In genomic region chrX:14751911-14752310, ce11 we compare ENCODE assay signal across 2 worm cellular contexts.
A peak's percentile ranks its signal among the peaks of the same experiment; 100 is the strongest.
TF ChIP-seq lines count a peak whose summit lies in the region.

TSS of gene C05G5.3 (minus strand) at chrX:14752011.

TF ChIP-seq in whole organism, L1 larva, 84 proteins besides CTCF, POLR2A, EP300 and RAD21:
- TF ChIP-seq blmp-1 (tag; optimal IDR thresholded peaks at IDR 0.05; lab: Kevin White, UChicago) (no peak), dpl-1 (GFP tag; optimal IDR thresholded peaks at IDR 0.05; lab: Kevin White, UChicago) (no peak), fos-1 (tag; optimal IDR thresholded peaks at IDR 0.05; lab: Kevin White, UChicago) (no peak), fkh-10 (GFP tag; optimal IDR thresholded peaks at IDR 0.05; lab: Kevin White, UChicago) (no peak), lin-14 (GFP tag; optimal IDR thresholded peaks at IDR 0.05; lab: Kevin White, UChicago) (no peak), Y116A8C.19 (tag; optimal IDR thresholded peaks at IDR 0.05; lab: Kevin White, UChicago; ENCODE audit: borderline replicate concordance) (no peak), fkh-8 (tag; optimal IDR thresholded peaks at IDR 0.05; lab: Kevin White, UChicago) (peak; percentile 40), unc-86 (tag; optimal IDR thresholded peaks at IDR 0.05; lab: Kevin White, UChicago) (no peak), tbx-2 (tag; optimal IDR thresholded peaks at IDR 0.05; lab: Kevin White, UChicago) (no peak), efl-3 (GFP tag; optimal IDR thresholded peaks at IDR 0.05; lab: Kevin White, UChicago) (no peak), aha-1 (tag; optimal IDR thresholded peaks at IDR 0.05; lab: Kevin White, UChicago) (no peak), dsc-1 (tag; optimal IDR thresholded peaks at IDR 0.05; lab: Kevin White, UChicago) (peak; percentile 29), rnt-1 (tag; optimal IDR thresholded peaks at IDR 0.05; lab: Kevin White, UChicago) (no peak), nhr-20 (tag; optimal IDR thresholded peaks at IDR 0.05; lab: Kevin White, UChicago) (no peak)

TF ChIP-seq in whole organism, young adult, 124 proteins besides CTCF, POLR2A, EP300 and RAD21:
- TF ChIP-seq nfyb-1 (GFP tag; IDR thresholded peaks at IDR 0.05; lab: Robert Waterston, UW) (no peak), zfh-2 (GFP tag; conservative IDR thresholded peaks at IDR 0.05; lab: Robert Waterston, UW) (0 out of 2 replicates have a peak, but pooled peaks have one; percentile 7)
